Fruit fly (Drosophila melanogaster): ENCODE data around the gene Ddrgk1.

The Ddrgk1 gene

dm6 chr3R:21263177-21263576, 48.3 kb downstream of the Ddrgk1 start:
- TF ChIP-seq rgr (GFP tag; optimal IDR thresholded peaks at IDR 0.05) (peak; percentile 25), Mio (GFP tag; optimal IDR thresholded peaks at IDR 0.05) (no peak), GATAd (GFP tag; optimal IDR thresholded peaks at IDR 0.05) (no peak), Hr83 (GFP tag; optimal IDR thresholded peaks at IDR 0.05; ENCODE audit: poor library complexity, severe bottlenecking) (peak; percentile 19)
